Fruit fly (Drosophila melanogaster) whole organism, embryonic: ENCODE results near the gene Snx27.

Source experiments
- ATbp ChIP-seq: fragments of 200-800 bp; sonication (Bioruptor generic); optimal IDR thresholded peaks from 2 replicates; lab custom pipeline; 2017; ENCODE audit warnings: missing biosample characterization, mild to moderate bottlenecking, missing genetic modification characterization, missing genetic modification reagents
- Ada2b ChIP-seq: fragments of 200-800 bp; sonication (Bioruptor generic); IDR thresholded peaks from 2 replicates; pipeline ENCODE4 v1.3.6; 2022; ENCODE audit warnings: missing biosample characterization, missing genetic modification characterization
- Antp ChIP-seq: fragments of 200-800 bp; sonication (Bioruptor generic); optimal IDR thresholded peaks from 3 replicates; lab custom pipeline; 2016; ENCODE audit warnings: missing biosample characterization, missing genetic modification characterization
- Asciz ChIP-seq: fragments of 200-800 bp; sonication (Bioruptor generic); optimal IDR thresholded peaks from 2 replicates; lab custom pipeline; 2017; ENCODE audit warnings: missing biosample characterization, mild to moderate bottlenecking, missing genetic modification characterization, missing genetic modification reagents
- Bteb2 ChIP-seq: fragments of 200-800 bp; sonication (Bioruptor generic); optimal IDR thresholded peaks from 2 replicates; lab custom pipeline; 2016; ENCODE audit warnings: missing biosample characterization, missing genetic modification characterization
- C15 ChIP-seq: fragments of 200-800 bp; sonication (Bioruptor generic); IDR thresholded peaks from 3 replicates; pipeline ENCODE4 v1.3.6; 2022; ENCODE audit warnings: missing biosample characterization, missing genetic modification characterization
- CG13123 ChIP-seq: fragments of 200-800 bp; sonication (Bioruptor generic); optimal IDR thresholded peaks from 2 replicates; lab custom pipeline; 2016; ENCODE audit warnings: missing biosample characterization, missing genetic modification characterization
- CG14014 ChIP-seq: fragments of 200-800 bp; sonication (Bioruptor generic); IDR thresholded peaks from 2 replicates; pipeline ENCODE4 v1.3.6; 2022; ENCODE audit warnings: missing biosample characterization, missing genetic modification characterization
- CG14441 ChIP-seq: fragments of 200-800 bp; sonication (Bioruptor generic); IDR thresholded peaks from 2 replicates; pipeline ENCODE4 v1.3.6; 2022; ENCODE audit warnings: missing biosample characterization, missing genetic modification characterization
- CG15011 ChIP-seq: fragments of 200-800 bp; sonication (Bioruptor generic); optimal IDR thresholded peaks from 3 replicates; lab custom pipeline; 2018; ENCODE audit warnings: missing biosample characterization, mild to moderate bottlenecking, missing genetic modification characterization
- CG1832 ChIP-seq: fragments of 200-800 bp; sonication (Bioruptor generic); optimal IDR thresholded peaks from 2 replicates; lab custom pipeline; 2017; ENCODE audit warnings: missing biosample characterization, mild to moderate bottlenecking, missing genetic modification characterization, inconsistent platforms
- CG2129 ChIP-seq: fragments of 200-800 bp; sonication (Bioruptor generic); IDR thresholded peaks from 2 replicates; pipeline ENCODE4 v1.3.6; 2022; ENCODE audit warnings: missing biosample characterization, missing genetic modification characterization; ENCODE audit not compliant: partially characterized antibody
- CG5245 ChIP-seq: fragments of 200-800 bp; sonication (Bioruptor generic); optimal IDR thresholded peaks from 3 replicates; lab custom pipeline; 2016; ENCODE audit warnings: missing biosample characterization, missing genetic modification characterization
- CG6765 ChIP-seq: fragments of 200-800 bp; sonication (Bioruptor generic); optimal IDR thresholded peaks from 3 replicates; lab custom pipeline; 2017; ENCODE audit warnings: missing biosample characterization, mild to moderate bottlenecking, missing genetic modification characterization
- CG8765 ChIP-seq: fragments of 200-800 bp; sonication (Bioruptor generic); IDR thresholded peaks from 2 replicates; pipeline ENCODE4 v1.3.6; 2022; ENCODE audit warnings: missing biosample characterization, missing genetic modification characterization
- CG8944 ChIP-seq: fragments of 200-800 bp; sonication (Bioruptor generic); optimal IDR thresholded peaks from 3 replicates; lab custom pipeline; 2016; ENCODE audit warnings: missing biosample characterization, missing genetic modification characterization
- CG9215 ChIP-seq: fragments of 200-800 bp; sonication (Bioruptor generic); IDR thresholded peaks from 2 replicates; pipeline ENCODE4 v1.3.6; 2022; ENCODE audit warnings: missing biosample characterization, missing genetic modification characterization
- CG9727 ChIP-seq: fragments of 200-800 bp; sonication (Bioruptor generic); optimal IDR thresholded peaks from 3 replicates; lab custom pipeline; 2017; ENCODE audit warnings: missing biosample characterization, mild to moderate bottlenecking, missing genetic modification characterization
- Dbx ChIP-seq: fragments of 200-800 bp; sonication (Bioruptor generic); IDR thresholded peaks from 3 replicates; pipeline ENCODE4 v1.3.6; 2022; ENCODE audit warnings: missing biosample characterization, missing genetic modification characterization
- Deaf1 ChIP-seq: fragments of 200-800 bp; optimal IDR thresholded peaks from 3 replicates; lab custom pipeline; 2019; ENCODE audit warnings: missing biosample characterization, mild to moderate bottlenecking, missing genetic modification characterization, moderate library complexity
- Dip2 ChIP-seq: fragments of 200-800 bp; sonication (Bioruptor generic); IDR thresholded peaks from 2 replicates; pipeline ENCODE4 v1.3.6; 2022; ENCODE audit warnings: missing biosample characterization, missing genetic modification characterization
- Dll ChIP-seq: fragments of 200-800 bp; sonication (Bioruptor generic); IDR thresholded peaks from 4 replicates; pipeline ENCODE4 v1.3.6; 2022; ENCODE audit warnings: missing biosample characterization, missing genetic modification characterization; ENCODE audit not compliant: partially characterized antibody
- Doc2 ChIP-seq: fragments of 200-800 bp; sonication (Bioruptor generic); IDR thresholded peaks from 2 replicates; pipeline ENCODE4 v1.3.6; 2022; ENCODE audit warnings: missing biosample characterization, missing genetic modification characterization
- Dref ChIP-seq: fragments of 200-800 bp; sonication (Bioruptor generic); IDR thresholded peaks from 2 replicates; pipeline ENCODE4 v1.3.6; 2022; ENCODE audit warnings: missing biosample characterization, missing genetic modification characterization
- Gug ChIP-seq: fragments of 200-800 bp; sonication (Bioruptor generic); IDR thresholded peaks from 4 replicates; pipeline ENCODE4 v1.3.6; 2022; ENCODE audit warnings: missing biosample characterization, missing genetic modification characterization
- HLH3B ChIP-seq: fragments of 200-800 bp; sonication (Bioruptor generic); IDR thresholded peaks from 2 replicates; pipeline ENCODE4 v1.3.6; 2022; ENCODE audit warnings: missing biosample characterization, missing genetic modification characterization
- Hr3 ChIP-seq: fragments of 200-800 bp; sonication (Bioruptor generic); optimal IDR thresholded peaks from 3 replicates; lab custom pipeline; 2016; ENCODE audit warnings: missing biosample characterization, missing genetic modification characterization
- Lhr ChIP-seq: fragments of 200-800 bp; sonication (Bioruptor generic); optimal IDR thresholded peaks from 3 replicates; lab custom pipeline; 2017; ENCODE audit warnings: mild to moderate bottlenecking, missing biosample characterization, missing genetic modification reagents, missing genetic modification characterization
- Nf-YC ChIP-seq: fragments of 200-800 bp; optimal IDR thresholded peaks from 3 replicates; lab custom pipeline; 2019; ENCODE audit warnings: missing biosample characterization, mild to moderate bottlenecking, missing genetic modification characterization, moderate library complexity
- Poxn ChIP-seq: fragments of 200-800 bp; sonication (Bioruptor generic); IDR thresholded peaks from 2 replicates; pipeline ENCODE4 v1.3.6; 2022; ENCODE audit warnings: missing biosample characterization, missing genetic modification characterization
- Sin3A ChIP-seq: fragments of >200 bp; optimal IDR thresholded peaks from 2 replicates; lab custom pipeline; 2018
- Sry-δ ChIP-seq: fragments of 200-800 bp; sonication (Bioruptor generic); optimal IDR thresholded peaks from 2 replicates; lab custom pipeline; 2016; ENCODE audit warnings: missing biosample characterization, missing genetic modification characterization
- Taf1 ChIP-seq: fragments of 200-800 bp; sonication (Bioruptor generic); IDR thresholded peaks from 2 replicates; pipeline ENCODE4 v1.3.6; 2022; ENCODE audit warnings: missing biosample characterization, missing genetic modification characterization
- Usf ChIP-seq: fragments of 200-800 bp; sonication (Bioruptor generic); optimal IDR thresholded peaks from 2 replicates; lab custom pipeline; 2017; ENCODE audit warnings: missing genotype, missing biosample characterization, missing genetic modification characterization
- bbx ChIP-seq: fragments of 200-800 bp; sonication (Bioruptor generic); IDR thresholded peaks from 2 replicates; pipeline ENCODE4 v1.3.6; 2022; ENCODE audit warnings: missing biosample characterization, missing genetic modification characterization; ENCODE audit not compliant: partially characterized antibody
- croc ChIP-seq: fragments of 200-800 bp; sonication (Bioruptor generic); conservative IDR thresholded peaks from 3 replicates; pipeline ENCODE4 v1.3.6; 2022; ENCODE audit warnings: missing biosample characterization, missing genetic modification characterization
- fd64A ChIP-seq: fragments of 200-800 bp; sonication (Bioruptor generic); optimal IDR thresholded peaks from 3 replicates; lab custom pipeline; 2018; ENCODE audit warnings: missing biosample characterization, mild to moderate bottlenecking, missing genetic modification characterization
- fd96Cb ChIP-seq: fragments of 200-800 bp; sonication (Bioruptor generic); optimal IDR thresholded peaks from 2 replicates; lab custom pipeline; 2018; ENCODE audit warnings: missing biosample characterization, mild to moderate bottlenecking, missing genetic modification characterization, moderate library complexity
- fru ChIP-seq: fragments of >200 bp; optimal IDR thresholded peaks from 2 replicates; lab custom pipeline; 2017
- jumu ChIP-seq: fragments of 200-800 bp; sonication (Bioruptor generic); optimal IDR thresholded peaks from 3 replicates; lab custom pipeline; 2016; ENCODE audit warnings: missing biosample characterization, missing genetic modification characterization
- kah ChIP-seq: fragments of 200-800 bp; sonication (Bioruptor generic); optimal IDR thresholded peaks from 2 replicates; lab custom pipeline; 2018; ENCODE audit warnings: missing biosample characterization, mild to moderate bottlenecking, missing genetic modification characterization
- kay ChIP-seq: fragments of 200-800 bp; sonication (Bioruptor generic); optimal IDR thresholded peaks from 2 replicates; lab custom pipeline; 2016; ENCODE audit warnings: missing biosample characterization, missing genetic modification characterization
- klu ChIP-seq: fragments of 200-800 bp; sonication (Bioruptor generic); IDR thresholded peaks from 2 replicates; pipeline ENCODE4 v1.3.6; 2022; ENCODE audit warnings: missing biosample characterization, missing genetic modification characterization
- mld ChIP-seq: fragments of 200-800 bp; sonication (Bioruptor generic); IDR thresholded peaks from 3 replicates; pipeline ENCODE4 v1.3.6; 2022; ENCODE audit warnings: missing biosample characterization, missing genetic modification characterization; ENCODE audit not compliant: partially characterized antibody
- pros ChIP-seq: fragments of 200-800 bp; sonication (Bioruptor generic); optimal IDR thresholded peaks from 3 replicates; lab custom pipeline; 2019; ENCODE audit warnings: missing biosample characterization, mild to moderate bottlenecking, missing genetic modification characterization, moderate library complexity
- row ChIP-seq: fragments of 200-800 bp; sonication (Bioruptor generic); IDR thresholded peaks from 3 replicates; pipeline ENCODE4 v1.3.6; 2022; ENCODE audit warnings: missing biosample characterization, missing genetic modification characterization
- sim ChIP-seq: fragments of 200-800 bp; sonication (Bioruptor generic); IDR thresholded peaks from 2 replicates; pipeline ENCODE4 v1.3.6; 2022; ENCODE audit warnings: missing biosample characterization, missing genetic modification characterization
- sna ChIP-seq: fragments of 200-800 bp; sonication (Bioruptor generic); IDR thresholded peaks from 2 replicates; pipeline ENCODE4 v1.3.6; 2022; ENCODE audit warnings: missing biosample characterization, missing genetic modification characterization; ENCODE audit not compliant: partially characterized antibody
- zen2 ChIP-seq: fragments of 200-800 bp; sonication (Bioruptor generic); IDR thresholded peaks from 3 replicates; pipeline ENCODE4 v1.3.6; 2022; ENCODE audit warnings: missing biosample characterization, missing genetic modification characterization; ENCODE audit not compliant: partially characterized antibody

The Snx27 gene

DNA sequence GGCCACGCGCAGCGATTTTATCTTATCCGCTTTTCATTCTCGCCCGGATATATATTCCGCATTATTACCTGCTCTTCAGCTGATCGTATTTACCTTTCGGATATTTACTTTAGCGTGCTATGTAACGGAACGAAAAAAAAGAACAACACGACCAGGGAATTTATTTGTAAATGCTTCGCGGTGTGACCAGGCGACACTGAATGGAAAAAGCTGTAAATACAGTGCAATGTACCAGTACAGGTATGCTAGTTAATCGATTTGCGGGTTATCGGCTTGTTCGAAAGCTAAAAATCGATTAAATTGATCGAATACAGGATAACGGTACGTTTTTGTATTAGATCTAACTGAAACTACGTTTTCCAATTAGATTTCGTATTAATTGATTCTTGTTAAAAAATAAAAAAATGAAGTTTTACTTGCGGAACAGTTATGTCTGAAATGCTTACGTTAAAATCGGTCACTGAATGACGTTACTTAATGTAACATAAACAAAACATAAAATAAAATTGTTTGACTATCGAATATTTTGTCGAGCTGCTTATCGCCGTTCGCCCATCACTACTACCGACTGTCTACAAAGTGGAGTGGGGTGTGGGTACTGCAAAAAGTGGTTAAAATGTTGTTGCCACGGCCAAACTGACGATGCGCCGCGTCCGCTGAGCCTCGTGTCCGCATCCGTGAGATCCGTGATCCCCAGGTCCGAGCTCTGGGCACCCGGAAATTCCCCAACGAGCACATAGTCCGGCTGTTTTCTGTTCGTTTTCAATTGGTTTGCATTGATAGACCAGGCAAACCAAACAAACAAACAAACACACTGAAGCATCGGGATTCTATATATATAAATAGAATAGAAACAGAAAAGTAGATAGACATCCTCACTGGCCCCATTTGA is 26.4 kb upstream of the Snx27 start, which contains the start of the genes MAPk-Ak2 and CG42699 (continued):
- TF ChIP-seq Dip2 (no peak), CG9215 (GFP tag; lab: Robert Waterston, UW) (no peak), row (GFP tag; lab: Robert Waterston, UW) (peak; percentile 54), Dref (GFP tag; lab: Robert Waterston, UW) (peak; percentile 86), fd64A (peak; percentile 83), Usf (no peak), Deaf1 (tag; lab: Kevin White, UChicago) (peak; percentile 21), jumu (GFP tag; lab: Kevin White, UChicago) (peak; percentile 75), bbx (peak; percentile 70), Lhr (peak; percentile 71), Antp (GFP tag; lab: Kevin White, UChicago) (peak; percentile 53), Doc2 (GFP tag; lab: Robert Waterston, UW) (no peak), CG5245 (GFP tag; lab: Kevin White, UChicago) (peak; percentile 67), C15 (GFP tag; lab: Robert Waterston, UW) (no peak), pros (GFP tag; lab: Kevin White, UChicago) (peak; percentile 41), HLH3B (GFP tag; lab: Robert Waterston, UW) (peak; percentile 70; the same call in 1 of the 2 replicates), CG1832 (no peak), CG13123 (GFP tag; lab: Kevin White, UChicago) (peak; percentile 89), CG8944 (GFP tag; lab: Kevin White, UChicago) (peak; percentile 68), Sin3A (peak; percentile 61), Gug (no peak), mld (GFP tag; lab: Robert Waterston, UW) (peak; percentile 61; the same call in 2 of the 3 replicates), Nf-YC (tag; lab: Kevin White, UChicago) (peak; percentile 56), Dbx (GFP tag; lab: Robert Waterston, UW) (peak; percentile 62; the same call in 1 of the 3 replicates), croc (no peak), kay (peak; percentile 80), Hr3 (peak; percentile 28), kah (peak; percentile 73), klu (GFP tag; lab: Robert Waterston, UW) (no peak), CG15011 (GFP tag; lab: Kevin White, UChicago) (peak; percentile 77), zen2 (GFP tag; lab: Robert Waterston, UW) (0 out of 3 replicates have a peak, but pooled peaks have one; percentile 40), sim (GFP tag; lab: Robert Waterston, UW) (peak; percentile 69; the same call in 1 of the 2 replicates), fru (lab: Kevin White, UChicago) (no peak), Dll (peak; percentile 62; the same call in 2 of the 4 replicates), CG6765 (peak; percentile 82), Ada2b (no peak), CG8765 (GFP tag; lab: Robert Waterston, UW) (no peak), CG14014 (GFP tag; lab: Robert Waterston, UW) (peak; percentile 85; the same call in 1 of the 2 replicates), ATbp (peak; percentile 88), Bteb2 (GFP tag; lab: Kevin White, UChicago) (peak; percentile 54), CG2129 (GFP tag; lab: Robert Waterston, UW) (peak; percentile 24; the same call in 1 of the 2 replicates), Taf1 (GFP tag; lab: Robert Waterston, UW) (no peak), Poxn (no peak), Asciz (GFP tag; lab: Kevin White, UChicago) (peak; percentile 88), sna (GFP tag; lab: Robert Waterston, UW) (peak; percentile 43; the same call in 1 of the 2 replicates), Sry-δ (GFP tag; lab: Kevin White, UChicago) (peak; percentile 87), CG9727 (GFP tag; lab: Kevin White, UChicago) (peak; percentile 83), CG14441 (peak; percentile 56; the same call in 1 of the 2 replicates), fd96Cb (peak; percentile 39)
